Worm (Caenorhabditis elegans): ENCODE results near the gene ZC412.3.
"Not testable (repeated sequence)": the region's sequence is repeated elsewhere in the genome, so short reads cannot be mapped to it uniquely, and the experiment has no call there.

DNA sequence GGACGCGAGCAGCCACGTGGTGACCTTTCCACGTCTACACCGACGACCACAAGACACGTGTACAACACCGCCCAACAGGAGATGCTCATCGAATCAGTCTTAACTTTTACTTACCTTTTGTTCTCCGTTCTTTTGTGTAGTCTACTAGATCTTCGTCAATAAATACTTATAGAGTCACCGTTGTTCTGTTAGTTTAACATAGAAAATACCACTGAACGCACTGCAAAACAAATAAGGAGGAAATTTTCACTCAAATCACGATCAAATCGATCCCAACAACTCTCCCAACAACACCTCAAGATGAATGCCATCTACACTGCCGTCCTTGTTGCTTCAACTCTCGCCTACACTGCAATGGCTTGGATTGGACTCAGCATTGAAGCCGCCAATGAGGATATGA, 19.4 kb upstream of the ZC412.3 start, which contains the start of gene nspa-2:
- TF ChIP-seq F52B5.7 (tag; optimal IDR thresholded peaks at IDR 0.05); rpc-1 (optimal IDR thresholded peaks at IDR 0.05); rpc-1 (tag; optimal IDR thresholded peaks at IDR 0.05); dpl-1 (GFP tag; optimal IDR thresholded peaks at IDR 0.05); efl-1 (GFP tag; optimal IDR thresholded peaks at IDR 0.05); Y67H2A.10 (GFP tag; conservative IDR thresholded peaks at IDR 0.05); aptf-2 (GFP tag; conservative IDR thresholded peaks at IDR 0.05); T07F8.4 (tag; optimal IDR thresholded peaks at IDR 0.05); unc-130 (GFP tag; optimal IDR thresholded peaks at IDR 0.05); Y95B8A.8 (GFP tag; IDR thresholded peaks at IDR 0.05): not testable (repeated sequence)
